Fruit fly (Drosophila melanogaster) whole organism, embryonic: Measurements from ENCODE around the gene Myo10A.

ENCODE experiments used
- Asciz ChIP-seq: fragments of 200-800 bp; sonication (Bioruptor generic); optimal IDR thresholded peaks from 2 replicates; lab custom pipeline; 2017; ENCODE audit warnings: missing biosample characterization, mild to moderate bottlenecking, missing genetic modification characterization, missing genetic modification reagents
- BEAF-32 ChIP-seq: fragments of 200-800 bp; sonication (Bioruptor generic); optimal IDR thresholded peaks from 3 replicates; lab custom pipeline; 2017; ENCODE audit warnings: missing biosample characterization, missing genetic modification characterization, mild to moderate bottlenecking, moderate library complexity, missing genetic modification reagents
- CG12155 ChIP-seq: fragments of 200-800 bp; sonication (Bioruptor generic); optimal IDR thresholded peaks from 3 replicates; lab custom pipeline; 2016; ENCODE audit warnings: missing biosample characterization, missing genetic modification characterization
- CG12219 ChIP-seq: fragments of 200-800 bp; sonication (Bioruptor generic); optimal IDR thresholded peaks from 3 replicates; lab custom pipeline; 2018; ENCODE audit warnings: missing biosample characterization, mild to moderate bottlenecking, missing genetic modification characterization
- CG13287 ChIP-seq: fragments of 200-800 bp; sonication (Bioruptor generic); IDR thresholded peaks from 2 replicates; pipeline ENCODE4 v1.3.6; 2022; ENCODE audit warnings: missing biosample characterization, missing genetic modification characterization; ENCODE audit not compliant: partially characterized antibody
- CG13624 ChIP-seq: fragments of 200-800 bp; sonication (Bioruptor generic); optimal IDR thresholded peaks from 2 replicates; lab custom pipeline; 2016; ENCODE audit warnings: missing biosample characterization, missing genetic modification characterization
- CG14860 ChIP-seq: fragments of 200-800 bp; sonication (Bioruptor generic); IDR thresholded peaks from 3 replicates; pipeline ENCODE4 v1.3.6; 2022; ENCODE audit warnings: missing biosample characterization, missing genetic modification characterization; ENCODE audit not compliant: partially characterized antibody
- CG1529 ChIP-seq: fragments of 200-800 bp; sonication (Bioruptor generic); optimal IDR thresholded peaks from 3 replicates; lab custom pipeline; 2018; ENCODE audit warnings: missing biosample characterization, missing genetic modification characterization
- CG15479 ChIP-seq: fragments of 200-800 bp; sonication (Bioruptor generic); optimal IDR thresholded peaks from 3 replicates; lab custom pipeline; 2019; ENCODE audit warnings: missing biosample characterization, mild to moderate bottlenecking, missing genetic modification characterization, moderate library complexity
- CG16813 ChIP-seq: fragments of 200-800 bp; sonication (Bioruptor generic); IDR thresholded peaks from 3 replicates; pipeline ENCODE4 v1.3.6; 2022; ENCODE audit warnings: missing biosample characterization, missing genetic modification characterization; ENCODE audit not compliant: partially characterized antibody
- CG18011 ChIP-seq: fragments of 200-800 bp; sonication (Bioruptor generic); optimal IDR thresholded peaks from 2 replicates; lab custom pipeline; 2017; ENCODE audit warnings: missing biosample characterization, missing genetic modification characterization, mild to moderate bottlenecking, moderate library complexity, missing genotype
- CG2116 ChIP-seq: fragments of 200-800 bp; sonication (Bioruptor generic); optimal IDR thresholded peaks from 3 replicates; lab custom pipeline; 2018; ENCODE audit warnings: missing biosample characterization, mild to moderate bottlenecking, missing genetic modification characterization
- CG34224 ChIP-seq: fragments of 200-800 bp; sonication (Bioruptor generic); IDR thresholded peaks from 3 replicates; pipeline ENCODE4 v1.3.6; 2022; ENCODE audit warnings: missing biosample characterization, missing genetic modification characterization; ENCODE audit not compliant: partially characterized antibody
- CG4360 ChIP-seq: fragments of 200-800 bp; sonication (Bioruptor generic); IDR thresholded peaks from 2 replicates; pipeline ENCODE4 v1.3.6; 2022; ENCODE audit warnings: missing biosample characterization, missing genetic modification characterization
- CG4707 ChIP-seq: fragments of 200-800 bp; sonication (Bioruptor generic); optimal IDR thresholded peaks from 2 replicates; lab custom pipeline; 2018; ENCODE audit warnings: missing biosample characterization, mild to moderate bottlenecking, missing genetic modification characterization, moderate library complexity
- CG7786 ChIP-seq: fragments of 200-800 bp; sonication (Bioruptor generic); optimal IDR thresholded peaks from 2 replicates; lab custom pipeline; 2016; ENCODE audit warnings: missing biosample characterization, missing genetic modification characterization
- CG7928 ChIP-seq: fragments of 200-800 bp; sonication (Bioruptor generic); optimal IDR thresholded peaks from 2 replicates; lab custom pipeline; 2017; ENCODE audit warnings: missing biosample characterization, mild to moderate bottlenecking, missing genetic modification characterization
- CG7963 ChIP-seq: fragments of 200-800 bp; sonication (Bioruptor generic); IDR thresholded peaks from 3 replicates; pipeline ENCODE4 v1.3.6; 2022; ENCODE audit warnings: missing biosample characterization, missing genetic modification characterization; ENCODE audit not compliant: partially characterized antibody
- CG9797 ChIP-seq: fragments of 200-800 bp; sonication (Bioruptor generic); optimal IDR thresholded peaks from 3 replicates; lab custom pipeline; 2018; ENCODE audit warnings: missing biosample characterization, mild to moderate bottlenecking, missing genetic modification characterization
- D19B ChIP-seq: fragments of 200-800 bp; sonication (Bioruptor generic); optimal IDR thresholded peaks from 2 replicates; lab custom pipeline; 2017; ENCODE audit warnings: missing biosample characterization, mild to moderate bottlenecking, missing genetic modification characterization
- Dip3 ChIP-seq: fragments of 200-800 bp; sonication (Bioruptor generic); optimal IDR thresholded peaks from 3 replicates; lab custom pipeline; 2016; ENCODE audit warnings: missing biosample characterization, missing genetic modification characterization
- Elba2 ChIP-seq: fragments of 200-800 bp; sonication (Bioruptor generic); optimal IDR thresholded peaks from 3 replicates; lab custom pipeline; 2016; ENCODE audit warnings: missing biosample characterization, missing genetic modification characterization
- Gsc ChIP-seq: fragments of 200-800 bp; sonication (Bioruptor generic); IDR thresholded peaks from 2 replicates; pipeline ENCODE4 v1.3.6; 2022; ENCODE audit warnings: missing biosample characterization, missing genetic modification characterization
- H2.0 ChIP-seq: fragments of 200-800 bp; sonication (Bioruptor generic); IDR thresholded peaks from 2 replicates; pipeline ENCODE4 v1.3.6; 2022; ENCODE audit warnings: missing biosample characterization, missing genetic modification characterization
- Opbp ChIP-seq: fragments of 200-800 bp; sonication (Bioruptor generic); IDR thresholded peaks from 3 replicates; pipeline ENCODE4 v1.3.6; 2022; ENCODE audit warnings: missing biosample characterization, missing genetic modification characterization; ENCODE audit not compliant: partially characterized antibody
- Scr ChIP-seq: fragments of 200-800 bp; sonication (Bioruptor generic); IDR thresholded peaks from 2 replicates; pipeline ENCODE4 v1.3.6; 2022; ENCODE audit warnings: missing biosample characterization, missing genetic modification characterization; ENCODE audit not compliant: partially characterized antibody
- Ssrp ChIP-seq: fragments of 200-800 bp; sonication (Bioruptor generic); optimal IDR thresholded peaks from 2 replicates; lab custom pipeline; 2018; ENCODE audit warnings: missing biosample characterization, mild to moderate bottlenecking, missing genetic modification characterization, moderate library complexity
- Trl ChIP-seq, 3 experiments: fragments of >200 bp in 2 of 3; fragments of 200-800 bp in 1 of 3; sonication (Bioruptor generic) in 1 of 3; optimal IDR thresholded peaks; 2 replicates in 1 of 3; 3 replicates in 2 of 3; lab custom pipeline; 2016 to 2017; ENCODE audit warnings: missing biosample characterization in 1 of 3, missing genetic modification characterization in 1 of 3
- chinmo ChIP-seq: fragments of 200-800 bp; sonication (Bioruptor generic); IDR thresholded peaks from 4 replicates; pipeline ENCODE4 v1.3.6; 2022; ENCODE audit warnings: missing biosample characterization, missing genetic modification characterization; ENCODE audit not compliant: partially characterized antibody
- crp ChIP-seq, 2 experiments: fragments of 200-800 bp; sonication (Bioruptor generic); optimal IDR thresholded peaks; 2 replicates in 1 of 2; 3 replicates in 1 of 2; lab custom pipeline; 2017; ENCODE audit warnings: missing biosample characterization in 2 of 2, missing genetic modification characterization in 2 of 2, mild to moderate bottlenecking in 1 of 2, moderate library complexity in 1 of 2
- disco-r ChIP-seq: fragments of 200-800 bp; sonication (Bioruptor generic); optimal IDR thresholded peaks from 2 replicates; lab custom pipeline; 2016; ENCODE audit warnings: missing biosample characterization, missing genetic modification characterization
- gfzf ChIP-seq: fragments of 200-800 bp; sonication (Bioruptor generic); optimal IDR thresholded peaks from 2 replicates; lab custom pipeline; 2016; ENCODE audit warnings: missing biosample characterization, mild to moderate bottlenecking, missing genetic modification characterization, moderate library complexity
- insv ChIP-seq, 2 experiments: fragments of 200-800 bp; sonication (Bioruptor generic); optimal IDR thresholded peaks; 3 replicates each; lab custom pipeline; 2016 to 2018; ENCODE audit warnings: missing biosample characterization in 2 of 2, missing genetic modification characterization in 2 of 2
- luna ChIP-seq: fragments of 200-800 bp; sonication (Bioruptor generic); optimal IDR thresholded peaks from 2 replicates; lab custom pipeline; 2016; ENCODE audit warnings: missing biosample characterization, missing genetic modification characterization
- phol ChIP-seq: fragments of 200-800 bp; sonication (Bioruptor generic); optimal IDR thresholded peaks from 3 replicates; lab custom pipeline; 2018; ENCODE audit warnings: missing biosample characterization, mild to moderate bottlenecking, missing genetic modification characterization, moderate library complexity
- pnt ChIP-seq: fragments of 200-800 bp; sonication (Bioruptor generic); optimal IDR thresholded peaks from 3 replicates; lab custom pipeline; 2016; ENCODE audit warnings: missing biosample characterization, missing genetic modification characterization
- schlank ChIP-seq: fragments of 200-800 bp; sonication (Bioruptor generic); optimal IDR thresholded peaks from 2 replicates; lab custom pipeline; 2018; ENCODE audit warnings: missing biosample characterization, mild to moderate bottlenecking, missing genetic modification characterization
- sd ChIP-seq: fragments of 200-800 bp; sonication (Bioruptor generic); optimal IDR thresholded peaks from 3 replicates; lab custom pipeline; 2018; ENCODE audit warnings: missing biosample characterization, mild to moderate bottlenecking, missing genetic modification characterization, moderate library complexity
- sna ChIP-seq: fragments of 200-800 bp; sonication (Bioruptor generic); IDR thresholded peaks from 2 replicates; pipeline ENCODE4 v1.3.6; 2022; ENCODE audit warnings: missing biosample characterization, missing genetic modification characterization; ENCODE audit not compliant: partially characterized antibody
- z ChIP-seq: fragments of 200-800 bp; sonication (Bioruptor generic); IDR thresholded peaks from 3 replicates; pipeline ENCODE4 v1.3.6; 2022; ENCODE audit warnings: missing biosample characterization, missing genetic modification characterization
- zen2 ChIP-seq: fragments of 200-800 bp; sonication (Bioruptor generic); IDR thresholded peaks from 3 replicates; pipeline ENCODE4 v1.3.6; 2022; ENCODE audit warnings: missing biosample characterization, missing genetic modification characterization; ENCODE audit not compliant: partially characterized antibody
- zf30C ChIP-seq: fragments of 200-800 bp; sonication (Bioruptor generic); optimal IDR thresholded peaks from 3 replicates; lab custom pipeline; 2018; ENCODE audit warnings: missing biosample characterization, mild to moderate bottlenecking, missing genetic modification characterization

Myo10A gene

dm6 chrX:10929613-10930012 is 1.0 kb upstream of the Myo10A start (continued):
- TF ChIP-seq CG2116 (GFP tag; lab: Kevin White, UChicago) (peak; percentile 18), CG16813 (peak; percentile 68), CG4707 (GFP tag; lab: Kevin White, UChicago) (no peak), Opbp (GFP tag; lab: Robert Waterston, UW) (peak; percentile 62; the same call in 2 of the 3 replicates), CG12155 (GFP tag; lab: Kevin White, UChicago) (no peak), CG14860 (GFP tag; lab: Robert Waterston, UW) (no peak), sna (0 out of 2 replicates have a peak, but pooled peaks have one; percentile 54), gfzf (peak; percentile 65), CG34224 (GFP tag; lab: Robert Waterston, UW) (peak; percentile 77), H2.0 (GFP tag; lab: Robert Waterston, UW) (no peak), CG1529 (GFP tag; lab: Kevin White, UChicago) (no peak), pnt (GFP tag; lab: Kevin White, UChicago) (no peak), Asciz (GFP tag; lab: Kevin White, UChicago) (no peak), CG9797 (GFP tag; lab: Kevin White, UChicago) (no peak), zen2 (GFP tag; lab: Robert Waterston, UW) (peak; percentile 69), luna (GFP tag; lab: Kevin White, UChicago) (no peak), phol (tag; lab: Kevin White, UChicago) (no peak), CG7786 (GFP tag; lab: Kevin White, UChicago) (no peak), schlank (tag; lab: Kevin White, UChicago) (no peak), zf30C (GFP tag; lab: Kevin White, UChicago) (no peak), chinmo (GFP tag; lab: Robert Waterston, UW) (peak; percentile 51; the same call in 1 of the 4 replicates), CG7963 (GFP tag; lab: Robert Waterston, UW) (peak; percentile 58; the same call in 1 of the 3 replicates), CG12219 (GFP tag; lab: Kevin White, UChicago) (no peak), CG18011 (peak; percentile 95), disco-r (no peak), CG13287 (GFP tag; lab: Robert Waterston, UW) (peak; percentile 80), Scr (GFP tag; lab: Robert Waterston, UW) (peak; percentile 54), crp (GFP tag; optimal IDR thresholded peaks at IDR 0.05; lab: Kevin White, UChicago) (peak in 1 of 2 experiments; percentile 1), CG15479 (GFP tag; lab: Kevin White, UChicago) (no peak), BEAF-32 (GFP tag; lab: Kevin White, UChicago) (peak; percentile 61)

dm6 chrX:10931250-10931649 is 610 bp downstream of the Myo10A start:
- TF ChIP-seq Gsc (GFP tag; lab: Robert Waterston, UW) (no peak), sd (tag; lab: Kevin White, UChicago) (peak; percentile 62), Dip3 (no peak), Trl (optimal IDR thresholded peaks at IDR 0.05; lab: Kevin White, UChicago) (peak; percentile 43 to 48), Trl (GFP tag; optimal IDR thresholded peaks at IDR 0.05; lab: Kevin White, UChicago) (no peak), CG4360 (GFP tag; lab: Robert Waterston, UW) (peak; percentile 84), CG13624 (GFP tag; lab: Kevin White, UChicago) (no peak), D19B (GFP tag; lab: Kevin White, UChicago) (no peak), CG7928 (no peak), Ssrp (tag; lab: Kevin White, UChicago) (no peak), insv (GFP tag; optimal IDR thresholded peaks at IDR 0.05; lab: Kevin White, UChicago) (peak in 1 of 2 experiments; percentile 81), z (peak; percentile 70; the same call in 2 of the 3 replicates), Elba2 (GFP tag; lab: Kevin White, UChicago) (peak; percentile 29)
